Worm (Caenorhabditis elegans): ENCODE measurements around the gene skr-3.

The skr-3 gene

ce11 chrV:16169026-16169425 lies 48.1 kb downstream of the skr-3 start, which contains the start of gene str-111:
TSS of gene str-111 (minus strand) at chrV:16169126.
- TF ChIP-seq ztf-4 (tag; optimal IDR thresholded peaks at IDR 0.05) (no peak), unc-62 (GFP tag; optimal IDR thresholded peaks at IDR 0.05) (no peak), skn-1 (tag; optimal IDR thresholded peaks at IDR 0.05) (no peak), ztf-1 (GFP tag; conservative IDR thresholded peaks at IDR 0.05) (no peak), elt-1 (tag; optimal IDR thresholded peaks at IDR 0.05) (no peak), nhr-21 (tag; optimal IDR thresholded peaks at IDR 0.05) (no peak), ceh-82 (tag; optimal IDR thresholded peaks at IDR 0.05) (no peak), unc-55 (GFP tag; optimal IDR thresholded peaks at IDR 0.05) (no peak), nhr-129 (tag; optimal IDR thresholded peaks at IDR 0.05) (no peak), lin-13 (GFP tag; optimal IDR thresholded peaks at IDR 0.05) (no peak), elt-3 (tag; optimal IDR thresholded peaks at IDR 0.05) (no peak), alr-1 (tag; optimal IDR thresholded peaks at IDR 0.05) (no peak), mab-5 (tag; optimal IDR thresholded peaks at IDR 0.05) (no peak), zag-1 (tag; optimal IDR thresholded peaks at IDR 0.05) (no peak), ZK546.5 (tag; optimal IDR thresholded peaks at IDR 0.05) (no peak), dmd-4 (tag; optimal IDR thresholded peaks at IDR 0.05) (no peak), fos-1 (tag; optimal IDR thresholded peaks at IDR 0.05) (no peak)

ce11 chrV:16171721-16172120 lies 50.8 kb downstream of the skr-3 start, which contains the start of gene K05D4.9:
TSS of gene K05D4.9 (minus strand) at chrV:16171821.
- TF ChIP-seq sem-4 (tag; optimal IDR thresholded peaks at IDR 0.05) (no peak), nhr-77 (tag; optimal IDR thresholded peaks at IDR 0.05) (no peak), skn-1 (tag; optimal IDR thresholded peaks at IDR 0.05) (no peak), nhr-23 (tag; optimal IDR thresholded peaks at IDR 0.05) (no peak), nhr-237 (tag; optimal IDR thresholded peaks at IDR 0.05) (no peak), nhr-129 (tag; optimal IDR thresholded peaks at IDR 0.05) (no peak), egl-27 (tag; optimal IDR thresholded peaks at IDR 0.05) (no peak), ceh-16 (tag; optimal IDR thresholded peaks at IDR 0.05) (no peak), F13H6.1 (tag; optimal IDR thresholded peaks at IDR 0.05) (no peak), lin-13 (GFP tag; optimal IDR thresholded peaks at IDR 0.05) (no peak), crh-2 (tag; optimal IDR thresholded peaks at IDR 0.05) (no peak), nhr-21 (tag; optimal IDR thresholded peaks at IDR 0.05) (no peak), ZK546.5 (tag; optimal IDR thresholded peaks at IDR 0.05) (no peak)

Measured in whole organism, L2 larva.